Worm (Caenorhabditis elegans) whole organism, mixed stage, embryonic: ENCODE data around the gene trpp-9.
A peak's percentile ranks its signal among the peaks of the same experiment; 100 is the strongest.

Experiments
- M03D4.4 ChIP-seq: sonication (generic microtip); optimal IDR thresholded peaks from 2 replicates; lab custom pipeline; 2017; ENCODE audit warnings: mild to moderate bottlenecking, missing genetic modification characterization, missing compliant biosample characterization
- bed-3 ChIP-seq: fragments of 200-800 bp; sonication (Bioruptor generic); optimal IDR thresholded peaks from 3 replicates; lab custom pipeline; 2018; ENCODE audit warnings: mild to moderate bottlenecking, missing genetic modification characterization, moderate library complexity, missing compliant biosample characterization
- blmp-1 ChIP-seq: fragments of 150-350 bp; optimal IDR thresholded peaks from 2 replicates; lab custom pipeline; 2014; ENCODE audit warnings: missing biosample characterization, missing genetic modification characterization
- ceh-39 ChIP-seq: fragments of 150-350 bp; optimal IDR thresholded peaks from 2 replicates; lab custom pipeline; 2014; ENCODE audit warnings: missing biosample characterization, missing genetic modification characterization
- ceh-43 ChIP-seq: fragments of 200-800 bp; sonication (Bioruptor generic); optimal IDR thresholded peaks from 2 replicates; lab custom pipeline; 2018; ENCODE audit warnings: mild to moderate bottlenecking, missing genetic modification characterization, moderate library complexity, missing compliant biosample characterization
- ceh-83 ChIP-seq: fragments of 200-800 bp; sonication (Bioruptor generic); optimal IDR thresholded peaks from 2 replicates; lab custom pipeline; 2018; ENCODE audit warnings: mild to moderate bottlenecking, missing genetic modification characterization, missing compliant biosample characterization
- ces-1 ChIP-seq: fragments of 150-350 bp; optimal IDR thresholded peaks from 2 replicates; lab custom pipeline; 2014; ENCODE audit warnings: missing biosample characterization, missing genetic modification reagents, missing genetic modification characterization
- cnd-1 ChIP-seq: fragments of 200-800 bp; sonication (Bioruptor generic); optimal IDR thresholded peaks from 2 replicates; lab custom pipeline; 2018; ENCODE audit warnings: mild to moderate bottlenecking, missing genetic modification characterization, missing compliant biosample characterization
- drap-1 ChIP-seq: fragments of 200-800 bp; sonication (Bioruptor generic); optimal IDR thresholded peaks from 3 replicates; lab custom pipeline; 2018; ENCODE audit warnings: mild to moderate bottlenecking, missing genetic modification characterization, missing compliant biosample characterization
- elt-1 ChIP-seq: sonication (generic microtip); optimal IDR thresholded peaks from 2 replicates; lab custom pipeline; 2017; ENCODE audit warnings: missing genetic modification characterization, mild to moderate bottlenecking, missing compliant biosample characterization, antibody characterized with exemption, moderate library complexity, borderline replicate concordance; ENCODE audit not compliant: insufficient read depth
- elt-3 ChIP-seq: fragments of 150-350 bp; optimal IDR thresholded peaks from 2 replicates; lab custom pipeline; 2014; ENCODE audit warnings: missing biosample characterization, missing genetic modification characterization
- flh-1 ChIP-seq: fragments of 200-800 bp; sonication (Bioruptor generic); optimal IDR thresholded peaks from 2 replicates; lab custom pipeline; 2018; ENCODE audit warnings: mild to moderate bottlenecking, missing genetic modification characterization, moderate library complexity, missing compliant biosample characterization
- ham-2 ChIP-seq: fragments of 200-800 bp; sonication (Bioruptor generic); optimal IDR thresholded peaks from 2 replicates; lab custom pipeline; 2018; ENCODE audit warnings: mild to moderate bottlenecking, missing genetic modification characterization, missing compliant biosample characterization
- hlh-1 ChIP-seq: fragments of 150-350 bp; optimal IDR thresholded peaks from 2 replicates; lab custom pipeline; 2014; ENCODE audit warnings: missing biosample characterization, missing genetic modification reagents, missing genetic modification characterization
- lin-13 ChIP-seq: fragments of 150-350 bp; optimal IDR thresholded peaks from 2 replicates; lab custom pipeline; 2014; ENCODE audit warnings: missing biosample characterization, missing genetic modification characterization
- lin-32 ChIP-seq: fragments of 200-800 bp; sonication (Bioruptor generic); optimal IDR thresholded peaks from 2 replicates; lab custom pipeline; 2018; ENCODE audit warnings: mild to moderate bottlenecking, missing genetic modification characterization, missing compliant biosample characterization
- mab-5 ChIP-seq: fragments of 150-350 bp; optimal IDR thresholded peaks from 2 replicates; lab custom pipeline; 2014; ENCODE audit warnings: missing biosample characterization, missing genetic modification characterization
- mep-1 ChIP-seq: fragments of 150-350 bp; optimal IDR thresholded peaks from 2 replicates; lab custom pipeline; 2017; ENCODE audit warnings: missing biosample characterization, missing genetic modification reagents, missing genetic modification characterization, inconsistent platforms
- mls-2 ChIP-seq: sonication (generic microtip); optimal IDR thresholded peaks from 2 replicates; lab custom pipeline; 2016; ENCODE audit warnings: mild to moderate bottlenecking, missing genetic modification characterization, moderate library complexity, missing compliant biosample characterization
- nhr-12 ChIP-seq: fragments of 150-350 bp; optimal IDR thresholded peaks from 2 replicates; lab custom pipeline; 2014; ENCODE audit warnings: missing biosample characterization, missing genetic modification characterization
- nhr-2 ChIP-seq: fragments of 150-350 bp; optimal IDR thresholded peaks from 2 replicates; lab custom pipeline; 2014; ENCODE audit warnings: missing biosample characterization, missing genetic modification characterization
- nhr-28 ChIP-seq: fragments of 150-350 bp; optimal IDR thresholded peaks from 2 replicates; lab custom pipeline; 2014; ENCODE audit warnings: missing biosample characterization, missing genetic modification characterization
- nhr-76 ChIP-seq: sonication (generic microtip); optimal IDR thresholded peaks from 2 replicates; lab custom pipeline; 2017; ENCODE audit warnings: missing biosample characterization, missing genetic modification characterization
- pha-4 ChIP-seq: fragments of 150-350 bp; optimal IDR thresholded peaks from 2 replicates; lab custom pipeline; 2018; ENCODE audit warnings: missing biosample characterization, missing genetic modification reagents, missing genetic modification characterization
- sptf-1 ChIP-seq: sonication (generic microtip); optimal IDR thresholded peaks from 2 replicates; lab custom pipeline; 2017; ENCODE audit warnings: mild to moderate bottlenecking, missing genetic modification characterization, moderate library complexity, missing compliant biosample characterization
- tbx-8 ChIP-seq: fragments of 200-800 bp; sonication (Bioruptor generic); optimal IDR thresholded peaks from 2 replicates; lab custom pipeline; 2018; ENCODE audit warnings: mild to moderate bottlenecking, missing genetic modification characterization, moderate library complexity, missing compliant biosample characterization
- unc-120 ChIP-seq: sonication (generic microtip); optimal IDR thresholded peaks from 2 replicates; lab custom pipeline; 2017; ENCODE audit warnings: missing genetic modification characterization, missing compliant biosample characterization; ENCODE audit not compliant: poor library complexity, severe bottlenecking
- unc-39 ChIP-seq: fragments of 150-350 bp; optimal IDR thresholded peaks from 2 replicates; lab custom pipeline; 2014; ENCODE audit warnings: missing biosample characterization, missing genetic modification characterization
- unc-62 ChIP-seq: fragments of 150-350 bp; optimal IDR thresholded peaks from 2 replicates; lab custom pipeline; 2014; ENCODE audit warnings: missing biosample characterization, missing genetic modification reagents, missing genetic modification characterization
- zip-8 ChIP-seq: fragments of 150-350 bp; optimal IDR thresholded peaks from 2 replicates; lab custom pipeline; 2014; ENCODE audit warnings: missing biosample characterization, missing genetic modification characterization
- ztf-11 ChIP-seq: fragments of 150-350 bp; optimal IDR thresholded peaks from 2 replicates; lab custom pipeline; 2014; ENCODE audit warnings: missing biosample characterization, missing genetic modification characterization

trpp-9 gene

ce11 chrX:11606815-11607499 is 43.2 kb downstream of the trpp-9 start:
- TF ChIP-seq tbx-8 (no peak), lin-32 (GFP tag; lab: Kevin White, UChicago) (no peak), elt-3 (no peak), ceh-83 (no peak), cnd-1 (tag; lab: Kevin White, UChicago) (no peak), hlh-1 (peak; percentile 30), ztf-11 (tag; lab: Kevin White, UChicago) (no peak), unc-62 (GFP tag; lab: Kevin White, UChicago) (peak; percentile 33), nhr-28 (tag; lab: Kevin White, UChicago) (no peak), unc-120 (tag; lab: Kevin White, UChicago) (peak; percentile 52), ceh-39 (tag; lab: Kevin White, UChicago) (no peak), unc-39 (tag; lab: Kevin White, UChicago) (no peak), mab-5 (tag; lab: Kevin White, UChicago) (no peak), nhr-2 (tag; lab: Kevin White, UChicago) (no peak), nhr-76 (tag; lab: Kevin White, UChicago) (no peak), mep-1 (tag; lab: Kevin White, UChicago) (no peak), lin-13 (tag; lab: Kevin White, UChicago) (no peak), sptf-1 (no peak), zip-8 (no peak), elt-1 (tag; lab: Kevin White, UChicago) (peak; percentile 55), blmp-1 (no peak), ceh-43 (GFP tag; lab: Kevin White, UChicago) (no peak), mls-2 (tag; lab: Kevin White, UChicago) (no peak), nhr-12 (tag; lab: Kevin White, UChicago) (no peak), drap-1 (GFP tag; lab: Kevin White, UChicago) (no peak), M03D4.4 (tag; lab: Kevin White, UChicago) (peak; percentile 19)

- TF ChIP-seq ces-1 (peak; percentile 67), pha-4 (tag; lab: Kevin White, UChicago) (no peak)
Observed at ce11 chrX:11607500-11607823, 43.7 kb downstream of the trpp-9 start.

DNA sequence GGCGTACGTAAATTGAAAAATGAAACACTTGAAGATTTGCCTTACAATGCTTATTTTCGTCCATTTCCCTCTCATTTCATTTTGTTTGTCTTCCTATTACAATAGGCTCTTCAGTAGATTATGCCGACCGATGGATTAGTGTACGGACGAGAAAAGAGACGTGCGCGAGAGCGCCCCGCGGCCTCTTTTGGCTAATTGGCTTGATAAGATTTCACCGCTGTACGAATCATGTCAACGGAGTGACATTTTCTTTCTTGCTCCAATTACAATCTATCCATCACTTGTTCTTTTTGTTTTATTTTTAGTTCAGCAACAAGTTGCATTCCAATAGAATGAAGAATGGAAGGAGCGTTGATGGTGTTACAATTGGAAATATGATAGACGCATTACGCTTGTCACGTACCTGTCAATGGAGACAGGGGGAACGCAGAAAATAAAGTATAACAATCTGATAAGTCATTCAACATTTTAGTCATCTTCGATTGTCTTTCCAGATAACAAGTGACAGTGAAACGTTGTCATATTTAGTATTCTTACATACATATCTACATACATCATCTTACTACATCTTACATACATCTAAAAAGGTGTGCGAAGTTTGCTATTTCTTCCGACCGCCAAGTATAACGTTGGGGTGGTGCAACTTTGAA is 44.5 kb downstream of the trpp-9 start:
- peak; percentile 72 for TF ChIP-seq elt-1 (tag; lab: Kevin White, UChicago)
- peak; percentile 84 for TF ChIP-seq ham-2 (GFP tag; lab: Kevin White, UChicago)
- peak; percentile 15 for TF ChIP-seq mep-1 (tag; lab: Kevin White, UChicago)
- peak; percentile 96 for TF ChIP-seq ces-1
- TF ChIP-seq ceh-43 (GFP tag; lab: Kevin White, UChicago), result no peak
- TF ChIP-seq unc-62 (GFP tag; lab: Kevin White, UChicago), result peak; percentile 77
- TF ChIP-seq unc-39 (tag; lab: Kevin White, UChicago), result no peak
- TF ChIP-seq tbx-8, result no peak
- TF ChIP-seq nhr-28 (tag; lab: Kevin White, UChicago), result no peak
- TF ChIP-seq nhr-12 (tag; lab: Kevin White, UChicago), result no peak

ce11 chrX:11617387-11617786 is 53.7 kb downstream of the trpp-9 start, which contains the start of gene F52D10.4:
TSS of gene F52D10.4 (plus strand) at chrX:11617470.
- TF ChIP-seq sptf-1 (no peak), blmp-1 (no peak), ceh-83 (no peak), drap-1 (GFP tag; lab: Kevin White, UChicago) (no peak), mab-5 (tag; lab: Kevin White, UChicago) (no peak), unc-120 (tag; lab: Kevin White, UChicago) (no peak), flh-1 (GFP tag; lab: Kevin White, UChicago) (no peak), bed-3 (GFP tag; lab: Kevin White, UChicago) (no peak)
